Worm (Caenorhabditis elegans) whole organism, midembryonic: ENCODE results near the gene cash-1.

Experiments
- T22C8.4 ChIP-seq: fragments of 200-800 bp; sonication (Bioruptor generic); IDR thresholded peaks from 2 replicates; pipeline ENCODE4 v1.3.6; 2022; ENCODE audit warnings: missing genetic modification characterization, missing compliant biosample characterization
- cog-1 ChIP-seq: sonication (generic microtip); optimal IDR thresholded peaks from 2 replicates; lab custom pipeline; 2016; ENCODE audit warnings: missing genetic modification characterization, missing compliant biosample characterization
- flt-1 ChIP-seq: fragments of 200-800 bp; sonication (Bioruptor generic); IDR thresholded peaks from 2 replicates; pipeline ENCODE4 v1.3.6; 2022; ENCODE audit warnings: missing genetic modification characterization, missing compliant biosample characterization
- klf-2 ChIP-seq: fragments of 200-800 bp; sonication (Bioruptor generic); conservative IDR thresholded peaks from 2 replicates; pipeline ENCODE4 v1.3.6; 2022; ENCODE audit warnings: missing genetic modification reagents, missing genetic modification characterization, missing compliant biosample characterization
- med-1 ChIP-seq: sonication (generic microtip); optimal IDR thresholded peaks from 2 replicates; lab custom pipeline; 2017; ENCODE audit warnings: missing genetic modification characterization, mild to moderate bottlenecking, missing compliant biosample characterization, antibody characterized with exemption, missing genetic modification reagents; ENCODE audit not compliant: insufficient read depth
- ref-1 ChIP-seq: fragments of 200-800 bp; sonication (Bioruptor generic); conservative IDR thresholded peaks from 2 replicates; pipeline ENCODE4 v1.3.6; 2022; ENCODE audit warnings: missing genetic modification reagents, missing genetic modification characterization, missing compliant biosample characterization
- tab-1 ChIP-seq: fragments of 200-800 bp; sonication (Bioruptor generic); IDR thresholded peaks from 2 replicates; pipeline ENCODE4 v1.3.6; 2022; ENCODE audit warnings: missing genetic modification characterization, missing compliant biosample characterization
- ztf-23 ChIP-seq: fragments of 200-800 bp; sonication (Bioruptor generic); IDR thresholded peaks from 2 replicates; pipeline ENCODE4 v1.3.6; 2022; ENCODE audit warnings: missing genetic modification reagents, missing genetic modification characterization, missing compliant biosample characterization
- ztf-29 ChIP-seq: fragments of 200-800 bp; sonication (Bioruptor generic); IDR thresholded peaks from 2 replicates; pipeline ENCODE4 v1.3.6; 2022; ENCODE audit warnings: missing genetic modification reagents, missing genetic modification characterization, missing compliant biosample characterization

cash-1 gene

DNA sequence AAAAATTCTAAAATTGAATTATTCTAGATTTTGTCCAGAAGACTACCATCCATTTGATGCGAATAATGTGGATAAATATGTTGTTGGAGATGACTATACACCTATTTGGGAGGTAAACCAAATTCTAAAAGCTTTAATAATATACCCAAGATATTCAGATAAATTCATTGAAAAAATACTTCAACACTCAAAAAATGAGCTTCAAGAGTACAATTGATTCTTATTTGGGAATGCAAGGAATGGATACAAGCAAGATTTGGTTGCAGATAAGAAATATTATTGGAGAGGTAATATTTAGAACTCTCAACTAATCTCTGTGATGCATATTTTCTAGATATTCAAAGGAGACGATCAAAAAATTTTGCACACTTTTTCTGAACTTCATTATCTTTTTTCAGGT lies 1.9 kb upstream of the cash-1 start:
- TF ChIP-seq klf-2 (no peak), T22C8.4 (GFP tag; lab: Robert Waterston, UW) (no peak), flt-1 (no peak), med-1 (no peak), ref-1 (GFP tag; lab: Robert Waterston, UW) (no peak)

DNA sequence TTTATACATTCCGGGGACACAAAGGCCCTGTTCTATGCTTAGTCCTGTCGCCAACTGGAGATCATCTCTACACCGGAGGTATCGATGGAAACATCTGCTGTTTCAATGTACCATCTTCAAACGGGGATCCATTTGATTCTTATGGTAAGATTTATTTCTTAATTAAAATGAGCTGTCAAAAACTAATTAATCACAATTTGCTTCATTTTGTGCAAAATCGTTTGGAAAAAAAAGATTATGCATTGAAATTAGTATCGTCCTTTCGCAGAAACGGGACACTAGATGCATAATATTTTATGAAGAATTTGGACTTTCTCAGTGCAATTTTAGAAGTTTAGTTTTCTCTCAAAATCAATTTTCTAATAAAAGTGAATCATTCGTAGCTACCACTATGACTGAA lies 1.8 kb downstream of the cash-1 start:
- TF ChIP-seq ref-1 (GFP tag; lab: Robert Waterston, UW) (no peak), klf-2 (no peak), T22C8.4 (GFP tag; lab: Robert Waterston, UW) (no peak), tab-1 (GFP tag; lab: Robert Waterston, UW) (no peak), med-1 (no peak), cog-1 (tag; lab: Kevin White, UChicago) (no peak), ztf-29 (GFP tag; lab: Robert Waterston, UW) (no peak), ztf-23 (no peak), flt-1 (no peak)

DNA sequence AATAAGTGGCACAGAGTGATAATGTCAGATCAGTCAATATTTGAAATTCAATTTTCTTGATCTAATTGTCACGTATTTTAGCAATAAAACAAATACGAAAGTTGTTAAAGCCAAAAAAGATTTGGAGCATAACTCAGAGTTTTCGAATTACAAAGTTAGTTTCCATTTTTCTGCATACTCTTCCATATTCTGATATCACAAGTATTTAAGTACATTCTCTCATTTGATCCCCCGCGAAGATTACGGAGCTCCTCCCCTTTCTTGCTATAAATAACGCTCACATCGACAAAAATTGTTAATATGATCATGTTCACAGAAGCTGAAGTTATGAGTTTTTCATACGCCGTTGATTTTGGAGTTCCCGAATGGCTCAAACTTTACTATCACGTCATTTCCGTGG lies 6.2 kb downstream of the cash-1 start, which contains the start of gene sri-20:
sri-20 (plus strand) TSS at position 301 of the 400 bp plus-strand sequence.
- no peak for TF ChIP-seq flt-1
- no peak for TF ChIP-seq ztf-29 (GFP tag; lab: Robert Waterston, UW)
- no peak for TF ChIP-seq ztf-23
- no peak for TF ChIP-seq med-1
- no peak for TF ChIP-seq ref-1 (GFP tag; lab: Robert Waterston, UW)
- TF ChIP-seq T22C8.4 (GFP tag; lab: Robert Waterston, UW), result no peak
- no peak for TF ChIP-seq klf-2
- no peak for TF ChIP-seq cog-1 (tag; lab: Kevin White, UChicago)
- no peak for TF ChIP-seq tab-1 (GFP tag; lab: Robert Waterston, UW)

DNA sequence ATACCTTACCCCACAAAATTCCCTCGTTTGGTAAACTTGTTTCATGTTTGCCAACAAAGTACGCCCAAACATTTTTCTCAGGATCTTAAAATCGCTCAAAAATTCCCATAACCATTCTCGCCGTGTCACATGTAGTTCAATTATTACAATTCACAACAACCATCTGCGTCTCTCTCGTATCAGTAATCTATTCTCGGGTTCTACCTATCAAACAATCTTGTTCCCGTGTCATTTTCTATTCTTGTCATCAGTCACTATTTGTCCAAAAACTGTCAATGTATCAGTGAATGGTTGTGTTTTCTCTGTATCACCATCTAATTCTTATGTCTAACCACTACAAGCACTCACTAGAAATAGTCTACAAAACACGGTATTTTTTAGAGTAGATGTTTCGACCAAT lies 9.1 kb downstream of the cash-1 start:
- TF ChIP-seq flt-1 (no peak), ref-1 (GFP tag; lab: Robert Waterston, UW) (no peak), klf-2 (no peak), T22C8.4 (GFP tag; lab: Robert Waterston, UW) (no peak), tab-1 (GFP tag; lab: Robert Waterston, UW) (no peak), med-1 (no peak), ztf-29 (GFP tag; lab: Robert Waterston, UW) (no peak), ztf-23 (no peak)

DNA sequence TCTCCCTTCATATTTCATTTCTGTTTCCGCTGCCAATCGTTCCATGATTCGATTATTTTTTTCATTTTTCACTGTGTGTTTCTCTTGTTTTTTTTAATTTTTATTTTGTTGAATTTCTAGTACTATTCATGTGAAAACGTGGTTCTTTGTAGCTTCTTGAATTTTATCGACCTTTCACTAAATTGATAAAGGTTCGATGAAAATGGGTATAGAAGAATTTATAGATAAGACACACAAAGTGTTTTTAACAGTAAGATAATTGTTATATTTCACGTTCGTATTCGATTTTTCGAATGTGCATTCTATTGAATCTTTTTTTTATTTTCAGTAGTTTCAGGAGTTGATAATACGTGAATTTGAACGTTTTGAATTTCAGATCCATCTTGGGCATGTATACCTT lies 9.9 kb downstream of the cash-1 start, which contains the start of gene ugt-49:
ugt-49 (plus strand) TSS at position 371 of the 400 bp plus-strand sequence.
- TF ChIP-seq med-1 (no peak), tab-1 (GFP tag; lab: Robert Waterston, UW) (no peak), T22C8.4 (GFP tag; lab: Robert Waterston, UW) (no peak), cog-1 (tag; lab: Kevin White, UChicago) (no peak), ztf-29 (GFP tag; lab: Robert Waterston, UW) (no peak), flt-1 (no peak), ref-1 (GFP tag; lab: Robert Waterston, UW) (no peak), klf-2 (no peak), ztf-23 (no peak)

DNA sequence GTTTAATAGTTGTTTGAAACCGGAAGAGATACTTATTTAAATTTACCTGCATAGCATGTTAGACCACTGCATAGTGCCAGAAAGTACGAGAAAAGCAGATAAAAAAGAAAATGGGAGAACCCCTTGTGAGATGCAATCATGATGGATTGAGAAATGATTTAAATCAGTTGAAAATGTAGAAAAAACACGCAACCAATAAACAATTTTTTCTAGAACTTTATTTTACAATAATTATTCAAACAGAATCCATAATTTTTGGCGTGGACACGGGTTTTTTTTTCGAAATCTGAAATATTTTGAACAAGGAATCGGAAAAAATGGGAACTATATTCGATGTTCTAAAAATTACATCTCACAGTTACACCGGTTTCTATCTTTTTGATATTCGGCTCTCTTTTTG lies 17.2 kb downstream of the cash-1 start, which contains the start of gene AC3.12:
AC3.12 (minus strand) TSS at position 101 of the 400 bp plus-strand sequence.
- no peak for TF ChIP-seq med-1
- TF ChIP-seq flt-1, result no peak
- TF ChIP-seq cog-1 (tag; lab: Kevin White, UChicago), result no peak
- no peak for TF ChIP-seq klf-2
- no peak for TF ChIP-seq ztf-23
- TF ChIP-seq T22C8.4 (GFP tag; lab: Robert Waterston, UW), result no peak
- TF ChIP-seq tab-1 (GFP tag; lab: Robert Waterston, UW), result no peak
- TF ChIP-seq ztf-29 (GFP tag; lab: Robert Waterston, UW), result no peak
- no peak for TF ChIP-seq ref-1 (GFP tag; lab: Robert Waterston, UW)

DNA sequence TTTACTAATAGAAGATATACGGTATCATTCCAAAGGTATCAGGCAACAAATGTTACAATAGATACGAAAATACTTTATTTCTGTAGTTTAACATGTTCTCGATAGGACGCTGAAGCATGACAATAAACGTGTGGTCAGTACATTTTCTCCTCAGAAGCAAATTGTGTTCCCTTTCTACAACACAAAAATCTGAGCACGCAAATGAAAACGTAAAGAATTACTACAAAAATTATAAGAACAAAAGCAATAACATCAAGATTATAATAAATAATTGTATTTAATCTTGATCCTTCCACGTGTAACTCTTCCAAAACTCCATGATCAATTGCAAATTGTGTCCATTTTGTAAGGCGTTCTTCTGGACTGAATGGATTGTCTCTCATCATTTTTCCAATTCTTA lies 17.7 kb downstream of the cash-1 start:
- TF ChIP-seq ref-1 (GFP tag; lab: Robert Waterston, UW) (no peak), cog-1 (tag; lab: Kevin White, UChicago) (no peak), ztf-29 (GFP tag; lab: Robert Waterston, UW) (no peak), ztf-23 (no peak), T22C8.4 (GFP tag; lab: Robert Waterston, UW) (no peak), flt-1 (no peak), klf-2 (no peak), tab-1 (GFP tag; lab: Robert Waterston, UW) (no peak), med-1 (no peak)

DNA sequence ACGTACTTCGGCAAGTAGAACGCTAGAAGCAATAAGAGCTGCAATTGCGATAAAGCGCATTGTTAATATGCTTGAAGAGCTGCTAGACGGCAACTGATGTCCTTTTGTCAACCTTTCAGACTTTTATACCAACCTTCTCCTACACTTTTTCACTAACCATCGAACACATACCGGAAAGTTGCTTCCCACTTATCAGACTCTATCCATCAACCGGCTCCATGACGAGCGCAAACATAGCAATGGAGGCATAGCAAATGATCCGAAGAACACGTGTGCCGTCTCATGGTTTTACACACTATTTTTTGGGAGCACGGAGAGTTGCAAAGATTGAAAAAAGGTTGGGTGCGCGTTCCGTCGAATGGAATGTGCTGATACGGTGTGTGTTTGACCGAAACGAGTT lies 19.7 kb downstream of the cash-1 start, which contains the start of gene abu-1:
abu-1 (minus strand) TSS at position 101 of the 400 bp plus-strand sequence.
- TF ChIP-seq T22C8.4 (GFP tag; lab: Robert Waterston, UW), result no peak
- TF ChIP-seq tab-1 (GFP tag; lab: Robert Waterston, UW), result no peak
- no peak for TF ChIP-seq cog-1 (tag; lab: Kevin White, UChicago)
- TF ChIP-seq flt-1, result no peak
- TF ChIP-seq ztf-29 (GFP tag; lab: Robert Waterston, UW), result no peak

DNA sequence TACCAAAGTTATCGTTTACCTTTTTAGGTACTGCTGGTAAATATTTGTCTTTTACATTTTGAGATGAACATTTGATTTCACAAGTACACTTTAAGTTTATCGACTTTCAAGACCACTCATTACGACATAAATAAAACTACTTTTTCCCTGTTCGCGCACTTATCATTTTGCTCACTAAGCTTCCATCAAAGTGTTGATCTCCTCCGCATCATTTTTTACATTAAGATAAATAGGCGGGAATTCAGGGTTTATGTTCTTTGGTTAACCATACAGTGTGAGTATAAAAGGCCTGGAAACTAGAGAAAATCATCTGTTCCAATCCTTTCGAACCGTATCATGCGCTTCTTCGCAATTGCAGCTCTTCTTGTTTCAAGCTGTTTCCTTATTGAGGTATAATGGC lies 20.1 kb downstream of the cash-1 start, which contains the start of gene pqn-2:
pqn-2 (plus strand) TSS at position 301 of the 400 bp plus-strand sequence.
- no peak for TF ChIP-seq klf-2
- TF ChIP-seq ztf-23, result no peak
- TF ChIP-seq ztf-29 (GFP tag; lab: Robert Waterston, UW), result no peak
- no peak for TF ChIP-seq cog-1 (tag; lab: Kevin White, UChicago)
- no peak for TF ChIP-seq flt-1
- TF ChIP-seq med-1, result no peak
- no peak for TF ChIP-seq ref-1 (GFP tag; lab: Robert Waterston, UW)
- no peak for TF ChIP-seq tab-1 (GFP tag; lab: Robert Waterston, UW)
- no peak for TF ChIP-seq T22C8.4 (GFP tag; lab: Robert Waterston, UW)

DNA sequence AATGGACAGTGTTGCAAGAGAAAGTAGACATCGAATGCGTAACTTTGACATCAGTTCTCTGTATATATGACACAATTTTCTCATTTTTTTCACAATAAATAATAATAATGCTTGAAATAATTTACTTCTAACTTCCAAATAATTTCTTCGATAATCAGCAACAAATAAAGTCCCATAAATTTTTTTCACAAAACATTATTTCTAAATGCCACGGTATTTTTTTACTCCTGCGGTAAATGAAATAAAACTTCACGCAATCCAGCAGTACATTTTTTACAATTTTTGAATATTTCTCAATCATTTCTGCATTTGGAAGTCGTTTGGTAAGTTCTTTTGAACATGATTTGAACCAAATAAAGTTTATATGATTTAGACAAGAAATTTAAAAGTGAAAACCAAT lies 21.9 kb downstream of the cash-1 start, which contains the start of gene spe-10:
spe-10 (plus strand) TSS at position 301 of the 400 bp plus-strand sequence.
- TF ChIP-seq cog-1 (tag; lab: Kevin White, UChicago), result no peak
- no peak for TF ChIP-seq klf-2
- TF ChIP-seq tab-1 (GFP tag; lab: Robert Waterston, UW), result no peak
- no peak for TF ChIP-seq ref-1 (GFP tag; lab: Robert Waterston, UW)
- no peak for TF ChIP-seq med-1
